Fruit fly (Drosophila melanogaster): ENCODE results near the gene CG15747.

- no peak for TF ChIP-seq Drgx (GFP tag; IDR thresholded peaks at IDR 0.05)
- no peak for TF ChIP-seq Xrp1 (GFP tag; IDR thresholded peaks at IDR 0.05)
- no peak for TF ChIP-seq Lim3 (GFP tag; IDR thresholded peaks at IDR 0.05)
- TF ChIP-seq CG6175 (GFP tag; IDR thresholded peaks at IDR 0.05) = no peak
- no peak for TF ChIP-seq fru (optimal IDR thresholded peaks at IDR 0.05)
- no peak for TF ChIP-seq Ssrp (tag; optimal IDR thresholded peaks at IDR 0.05)
- TF ChIP-seq CG2712 (tag; optimal IDR thresholded peaks at IDR 0.05) = no peak
- no peak for TF ChIP-seq pb (GFP tag; optimal IDR thresholded peaks at IDR 0.05)
Measured at dm6 chrX:13313133-13313532, 25.0 kb upstream of the CG15747 start.
